Fruit fly (Drosophila melanogaster) whole organism, embryonic: ENCODE data around the gene fd96Cb.

ENCODE experiments used
- Asciz ChIP-seq: fragments of 200-800 bp; sonication (Bioruptor generic); optimal IDR thresholded peaks from 2 replicates; lab custom pipeline; 2017; ENCODE audit warnings: missing biosample characterization, mild to moderate bottlenecking, missing genetic modification characterization, missing genetic modification reagents
- B-H1 ChIP-seq: fragments of 200-800 bp; sonication (Bioruptor generic); IDR thresholded peaks from 3 replicates; pipeline ENCODE4 v1.3.6; 2022; ENCODE audit warnings: missing biosample characterization, missing genetic modification characterization
- CG10321 ChIP-seq: fragments of 200-800 bp; sonication (Bioruptor generic); IDR thresholded peaks from 2 replicates; pipeline ENCODE4 v1.3.6; 2022; ENCODE audit warnings: missing biosample characterization, missing genetic modification characterization
- CG12236 ChIP-seq: fragments of 200-800 bp; sonication (Bioruptor generic); optimal IDR thresholded peaks from 2 replicates; lab custom pipeline; 2016; ENCODE audit warnings: missing biosample characterization, missing genetic modification characterization
- CG12659 ChIP-seq: fragments of 200-800 bp; sonication (Bioruptor generic); optimal IDR thresholded peaks from 3 replicates; lab custom pipeline; 2017; ENCODE audit warnings: mild to moderate bottlenecking, missing biosample characterization, missing genetic modification reagents, missing genetic modification characterization
- CG12769 ChIP-seq: fragments of 200-800 bp; sonication (Bioruptor generic); optimal IDR thresholded peaks from 2 replicates; lab custom pipeline; 2019; ENCODE audit warnings: missing biosample characterization, mild to moderate bottlenecking, missing genetic modification characterization, moderate library complexity
- CG13123 ChIP-seq: fragments of 200-800 bp; sonication (Bioruptor generic); optimal IDR thresholded peaks from 2 replicates; lab custom pipeline; 2016; ENCODE audit warnings: missing biosample characterization, missing genetic modification characterization
- CG13775 ChIP-seq: fragments of 200-800 bp; sonication (Bioruptor generic); optimal IDR thresholded peaks from 3 replicates; lab custom pipeline; 2017; ENCODE audit warnings: missing biosample characterization, mild to moderate bottlenecking, missing genetic modification characterization
- CG1529 ChIP-seq: fragments of 200-800 bp; sonication (Bioruptor generic); optimal IDR thresholded peaks from 3 replicates; lab custom pipeline; 2018; ENCODE audit warnings: missing biosample characterization, missing genetic modification characterization
- CG16815 ChIP-seq: fragments of 200-800 bp; sonication (Bioruptor generic); optimal IDR thresholded peaks from 3 replicates; lab custom pipeline; 2017; ENCODE audit warnings: missing biosample characterization, mild to moderate bottlenecking, missing genetic modification characterization
- CG17328 ChIP-seq: fragments of 200-800 bp; sonication (Bioruptor generic); IDR thresholded peaks from 2 replicates; pipeline ENCODE4 v1.3.6; 2022; ENCODE audit warnings: missing biosample characterization, missing genetic modification characterization
- CG17359 ChIP-seq: fragments of 200-800 bp; sonication (Bioruptor generic); optimal IDR thresholded peaks from 3 replicates; lab custom pipeline; 2018; ENCODE audit warnings: missing biosample characterization, mild to moderate bottlenecking, missing genetic modification characterization, moderate library complexity
- CG1832 ChIP-seq: fragments of 200-800 bp; sonication (Bioruptor generic); optimal IDR thresholded peaks from 2 replicates; lab custom pipeline; 2017; ENCODE audit warnings: missing biosample characterization, mild to moderate bottlenecking, missing genetic modification characterization, inconsistent platforms
- CG18599 ChIP-seq: fragments of 200-800 bp; sonication (Bioruptor generic); optimal IDR thresholded peaks from 3 replicates; lab custom pipeline; 2017; ENCODE audit warnings: missing biosample characterization, missing genetic modification characterization, mild to moderate bottlenecking, moderate library complexity, missing genetic modification reagents
- CG2199 ChIP-seq: fragments of 200-800 bp; sonication (Bioruptor generic); IDR thresholded peaks from 3 replicates; pipeline ENCODE4 v1.3.6; 2022; ENCODE audit warnings: missing biosample characterization, missing genetic modification characterization
- CG31388 ChIP-seq: fragments of 200-800 bp; sonication (Bioruptor generic); optimal IDR thresholded peaks from 2 replicates; lab custom pipeline; 2016; ENCODE audit warnings: missing biosample characterization, missing genetic modification characterization
- CG43689 ChIP-seq: fragments of 200-800 bp; sonication (Bioruptor generic); IDR thresholded peaks from 2 replicates; pipeline ENCODE4 v1.3.6; 2022; ENCODE audit warnings: missing biosample characterization, missing genetic modification characterization
- CG4404 ChIP-seq: fragments of 200-800 bp; sonication (Bioruptor generic); IDR thresholded peaks from 2 replicates; pipeline ENCODE4 v1.3.6; 2022; ENCODE audit warnings: missing biosample characterization, missing genetic modification characterization
- CG7928 ChIP-seq: fragments of 200-800 bp; sonication (Bioruptor generic); optimal IDR thresholded peaks from 2 replicates; lab custom pipeline; 2017; ENCODE audit warnings: missing biosample characterization, mild to moderate bottlenecking, missing genetic modification characterization
- CG8089 ChIP-seq: fragments of 200-800 bp; sonication (Bioruptor generic); optimal IDR thresholded peaks from 3 replicates; lab custom pipeline; 2016; ENCODE audit warnings: missing biosample characterization, missing genetic modification characterization
- CG9215 ChIP-seq: fragments of 200-800 bp; sonication (Bioruptor generic); IDR thresholded peaks from 2 replicates; pipeline ENCODE4 v1.3.6; 2022; ENCODE audit warnings: missing biosample characterization, missing genetic modification characterization
- CG9727 ChIP-seq: fragments of 200-800 bp; sonication (Bioruptor generic); optimal IDR thresholded peaks from 3 replicates; lab custom pipeline; 2017; ENCODE audit warnings: missing biosample characterization, mild to moderate bottlenecking, missing genetic modification characterization
- Dfd ChIP-seq, 2 experiments: fragments of >200 bp; optimal IDR thresholded peaks; 2 replicates each; lab custom pipeline; 2017; ENCODE audit warnings: missing biosample characterization in 2 of 2, missing genetic modification characterization in 2 of 2
- ERR ChIP-seq: fragments of 200-800 bp; sonication (Bioruptor generic); optimal IDR thresholded peaks from 2 replicates; lab custom pipeline; 2016; ENCODE audit warnings: missing biosample characterization, missing genetic modification characterization
- Fer3 ChIP-seq: fragments of 200-800 bp; sonication (Bioruptor generic); optimal IDR thresholded peaks from 2 replicates; lab custom pipeline; 2018; ENCODE audit warnings: missing biosample characterization, mild to moderate bottlenecking, missing genetic modification characterization, moderate library complexity
- Gug ChIP-seq: fragments of 200-800 bp; sonication (Bioruptor generic); IDR thresholded peaks from 4 replicates; pipeline ENCODE4 v1.3.6; 2022; ENCODE audit warnings: missing biosample characterization, missing genetic modification characterization
- Lhr ChIP-seq: fragments of 200-800 bp; sonication (Bioruptor generic); optimal IDR thresholded peaks from 3 replicates; lab custom pipeline; 2017; ENCODE audit warnings: mild to moderate bottlenecking, missing biosample characterization, missing genetic modification reagents, missing genetic modification characterization
- NC2β ChIP-seq: fragments of 200-800 bp; sonication (Bioruptor generic); optimal IDR thresholded peaks from 2 replicates; lab custom pipeline; 2016; ENCODE audit warnings: missing biosample characterization, missing genetic modification characterization
- NfI ChIP-seq: fragments of 200-800 bp; sonication (Bioruptor generic); optimal IDR thresholded peaks from 3 replicates; lab custom pipeline; 2018; ENCODE audit warnings: missing biosample characterization, mild to moderate bottlenecking, missing genetic modification characterization, moderate library complexity
- PHDP ChIP-seq: fragments of 200-800 bp; sonication (Bioruptor generic); optimal IDR thresholded peaks from 3 replicates; lab custom pipeline; 2018; ENCODE audit warnings: missing biosample characterization, mild to moderate bottlenecking, missing genetic modification characterization, moderate library complexity
- Rfx ChIP-seq: fragments of 200-800 bp; sonication (Bioruptor generic); IDR thresholded peaks from 2 replicates; pipeline ENCODE4 v1.3.6; 2022; ENCODE audit warnings: missing biosample characterization, missing genetic modification characterization
- Scr ChIP-seq: fragments of 200-800 bp; sonication (Bioruptor generic); IDR thresholded peaks from 2 replicates; pipeline ENCODE4 v1.3.6; 2022; ENCODE audit warnings: missing biosample characterization, missing genetic modification characterization; ENCODE audit not compliant: partially characterized antibody
- Six4 ChIP-seq: fragments of 200-800 bp; sonication (Bioruptor generic); optimal IDR thresholded peaks from 2 replicates; lab custom pipeline; 2016; ENCODE audit warnings: missing biosample characterization, missing genetic modification characterization
- Trl ChIP-seq, 3 experiments: fragments of >200 bp in 2 of 3; fragments of 200-800 bp in 1 of 3; sonication (Bioruptor generic) in 1 of 3; optimal IDR thresholded peaks; 2 replicates in 1 of 3; 3 replicates in 2 of 3; lab custom pipeline; 2016 to 2017; ENCODE audit warnings: missing biosample characterization in 1 of 3, missing genetic modification characterization in 1 of 3
- ab ChIP-seq: fragments of 200-800 bp; sonication (Bioruptor generic); optimal IDR thresholded peaks from 2 replicates; lab custom pipeline; 2016; ENCODE audit warnings: missing biosample characterization, missing genetic modification characterization
- al ChIP-seq: fragments of 200-800 bp; sonication (Bioruptor generic); IDR thresholded peaks from 2 replicates; pipeline ENCODE4 v1.3.6; 2022; ENCODE audit warnings: missing biosample characterization, missing genetic modification characterization
- ara ChIP-seq: fragments of 200-800 bp; sonication (Bioruptor generic); IDR thresholded peaks from 2 replicates; pipeline ENCODE4 v1.3.6; 2022; ENCODE audit warnings: missing biosample characterization, missing genetic modification characterization
- ase ChIP-seq: fragments of 200-800 bp; sonication (Bioruptor generic); IDR thresholded peaks from 3 replicates; pipeline ENCODE4 v1.3.6; 2022; ENCODE audit warnings: missing biosample characterization, missing genetic modification characterization
- chn ChIP-seq: fragments of 200-800 bp; sonication (Bioruptor generic); optimal IDR thresholded peaks from 2 replicates; lab custom pipeline; 2016; ENCODE audit warnings: missing biosample characterization, missing genetic modification characterization
- corto ChIP-seq: fragments of 200-800 bp; sonication (Bioruptor generic); optimal IDR thresholded peaks from 2 replicates; lab custom pipeline; 2016; ENCODE audit warnings: missing biosample characterization, mild to moderate bottlenecking, missing genetic modification characterization, moderate library complexity
- h ChIP-seq: fragments of >200 bp; optimal IDR thresholded peaks from 2 replicates; lab custom pipeline; 2017
- kay ChIP-seq: fragments of 200-800 bp; sonication (Bioruptor generic); optimal IDR thresholded peaks from 2 replicates; lab custom pipeline; 2016; ENCODE audit warnings: missing biosample characterization, missing genetic modification characterization
- lola ChIP-seq, 3 experiments: fragments of >200 bp in 2 of 3; fragments of 200-800 bp in 1 of 3; sonication (Bioruptor generic) in 1 of 3; optimal IDR thresholded peaks; 2 replicates each; lab custom pipeline; 2017 to 2019; ENCODE audit warnings: missing biosample characterization in 3 of 3, missing genetic modification characterization in 3 of 3, mild to moderate bottlenecking in 1 of 3, moderate library complexity in 1 of 3
- mam ChIP-seq: fragments of 200-800 bp; sonication (Bioruptor generic); optimal IDR thresholded peaks from 3 replicates; lab custom pipeline; 2016; ENCODE audit warnings: missing biosample characterization, missing genetic modification characterization
- peb ChIP-seq: fragments of 200-800 bp; sonication (Bioruptor generic); IDR thresholded peaks from 2 replicates; pipeline ENCODE4 v1.3.6; 2022; ENCODE audit warnings: missing biosample characterization, missing genetic modification characterization
- slp2 ChIP-seq: fragments of 200-800 bp; sonication (Bioruptor generic); optimal IDR thresholded peaks from 2 replicates; lab custom pipeline; 2016; ENCODE audit warnings: missing biosample characterization, missing genetic modification characterization
- toy ChIP-seq: fragments of 200-800 bp; sonication (Bioruptor generic); IDR thresholded peaks from 2 replicates; pipeline ENCODE4 v1.3.6; 2022; ENCODE audit warnings: missing biosample characterization, missing genetic modification characterization
- twi ChIP-seq: fragments of 200-800 bp; optimal IDR thresholded peaks from 2 replicates; lab custom pipeline; 2019; ENCODE audit warnings: missing biosample characterization, mild to moderate bottlenecking, missing genetic modification characterization, moderate library complexity
- unpg ChIP-seq: fragments of 200-800 bp; sonication (Bioruptor generic); optimal IDR thresholded peaks from 3 replicates; lab custom pipeline; 2018; ENCODE audit warnings: missing biosample characterization, mild to moderate bottlenecking, missing genetic modification characterization, moderate library complexity
- zen2 ChIP-seq: fragments of 200-800 bp; sonication (Bioruptor generic); IDR thresholded peaks from 3 replicates; pipeline ENCODE4 v1.3.6; 2022; ENCODE audit warnings: missing biosample characterization, missing genetic modification characterization; ENCODE audit not compliant: partially characterized antibody

fd96Cb gene

DNA sequence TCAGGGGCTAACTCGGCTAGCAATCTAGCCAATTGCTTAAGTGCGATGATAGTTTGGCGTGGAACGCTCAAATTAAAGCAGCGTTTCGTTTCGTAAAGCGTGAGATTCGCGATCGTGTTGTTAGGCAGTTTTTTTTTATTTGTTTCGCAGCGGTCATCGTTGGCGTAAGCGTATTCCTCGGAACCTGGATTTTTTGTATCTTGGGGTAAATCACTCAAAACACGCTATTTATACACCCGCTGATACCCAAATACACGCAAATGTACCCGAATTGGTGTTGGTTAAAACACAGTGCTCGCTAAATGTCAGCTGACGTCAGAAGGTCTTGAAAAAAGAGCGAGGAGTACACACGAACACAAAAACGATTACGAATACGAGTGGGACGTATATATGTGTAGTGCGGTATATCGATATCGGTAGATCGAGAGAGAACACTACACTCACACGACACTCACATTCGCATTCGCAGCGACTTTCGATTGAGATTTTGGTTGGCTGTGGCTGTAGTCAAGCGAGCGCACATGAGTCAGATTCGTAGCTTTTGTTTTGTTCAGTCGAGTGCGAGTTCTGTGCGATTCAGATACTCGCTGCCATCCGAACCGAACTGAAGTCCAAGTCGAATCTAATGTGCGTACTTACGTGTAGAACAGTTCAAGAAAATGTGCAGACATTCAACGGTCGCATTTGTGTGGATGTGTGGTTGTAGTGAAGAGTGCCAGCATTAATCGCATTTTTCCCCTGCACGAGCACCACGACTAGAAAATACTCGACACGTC, 44.9 kb upstream of the fd96Cb start (continued):
- no peak for TF ChIP-seq Rfx
- TF ChIP-seq Trl (optimal IDR thresholded peaks at IDR 0.05; lab: Kevin White, UChicago), result peak; percentile 49 to 84
- peak; percentile 9 for TF ChIP-seq Trl (GFP tag; optimal IDR thresholded peaks at IDR 0.05; lab: Kevin White, UChicago)
- TF ChIP-seq CG17359 (tag; lab: Kevin White, UChicago), result peak; percentile 13
- no peak for TF ChIP-seq ase (GFP tag; lab: Robert Waterston, UW)
- TF ChIP-seq slp2 (GFP tag; lab: Kevin White, UChicago), result no peak
- peak; percentile 17 for TF ChIP-seq Asciz (GFP tag; lab: Kevin White, UChicago)
- no peak for TF ChIP-seq twi (tag; lab: Kevin White, UChicago)
- TF ChIP-seq CG9727 (GFP tag; lab: Kevin White, UChicago), result no peak
- TF ChIP-seq Six4 (GFP tag; lab: Kevin White, UChicago), result no peak
- TF ChIP-seq CG2199 (GFP tag; lab: Robert Waterston, UW), result no peak
- no peak for TF ChIP-seq ara (GFP tag; lab: Robert Waterston, UW)
- no peak for TF ChIP-seq CG13123 (GFP tag; lab: Kevin White, UChicago)
- no peak for TF ChIP-seq CG7928 (GFP tag; lab: Kevin White, UChicago)
- no peak for TF ChIP-seq CG16815 (GFP tag; lab: Kevin White, UChicago)
- no peak for TF ChIP-seq CG8089 (GFP tag; lab: Kevin White, UChicago)
- TF ChIP-seq Scr (GFP tag; lab: Robert Waterston, UW), result no peak
- TF ChIP-seq kay (GFP tag; lab: Kevin White, UChicago), result peak; percentile 93
- no peak for TF ChIP-seq B-H1 (GFP tag; lab: Robert Waterston, UW)
- no peak for TF ChIP-seq ERR (GFP tag; lab: Kevin White, UChicago)
- TF ChIP-seq Dfd (GFP tag; optimal IDR thresholded peaks at IDR 0.05; lab: Kevin White, UChicago), result no peak
- TF ChIP-seq Gug, result no peak; the same call in 3 of the 4 replicates
- peak; percentile 42 for TF ChIP-seq PHDP (tag; lab: Kevin White, UChicago)
- peak; percentile 34 for TF ChIP-seq CG12659 (GFP tag; lab: Kevin White, UChicago)
- peak; percentile 7 for TF ChIP-seq NfI (GFP tag; lab: Kevin White, UChicago)
- TF ChIP-seq CG43689 (GFP tag; lab: Robert Waterston, UW), result no peak
- TF ChIP-seq unpg (GFP tag; lab: Kevin White, UChicago), result no peak
- no peak for TF ChIP-seq CG4404 (GFP tag; lab: Robert Waterston, UW)
- no peak for TF ChIP-seq mam
- TF ChIP-seq CG1529 (GFP tag; lab: Kevin White, UChicago), result no peak
- peak; percentile 58 for TF ChIP-seq corto (GFP tag; lab: Kevin White, UChicago)
- TF ChIP-seq Fer3 (tag; lab: Kevin White, UChicago), result no peak
- no peak for TF ChIP-seq al (GFP tag; lab: Robert Waterston, UW)
- TF ChIP-seq zen2 (GFP tag; lab: Robert Waterston, UW), result no peak
- TF ChIP-seq CG18599 (GFP tag; lab: Kevin White, UChicago), result no peak
- no peak for TF ChIP-seq CG9215 (GFP tag; lab: Robert Waterston, UW)
- no peak for TF ChIP-seq h (lab: Kevin White, UChicago)
- TF ChIP-seq chn (GFP tag; lab: Kevin White, UChicago), result no peak
- TF ChIP-seq CG1832 (GFP tag; lab: Kevin White, UChicago), result no peak
- TF ChIP-seq toy, result no peak
- peak; percentile 73 for TF ChIP-seq CG12769 (tag; lab: Kevin White, UChicago)
- TF ChIP-seq Lhr (GFP tag; lab: Kevin White, UChicago), result no peak
- no peak for TF ChIP-seq CG17328 (GFP tag; lab: Robert Waterston, UW)
- no peak for TF ChIP-seq ab (GFP tag; lab: Kevin White, UChicago)
- no peak for TF ChIP-seq peb (GFP tag; lab: Robert Waterston, UW)
- TF ChIP-seq NC2β, result no peak
- TF ChIP-seq CG10321 (GFP tag; lab: Robert Waterston, UW), result no peak
- no peak for TF ChIP-seq CG31388 (GFP tag; lab: Kevin White, UChicago)
- no peak for TF ChIP-seq CG12236
- TF ChIP-seq lola (GFP tag; optimal IDR thresholded peaks at IDR 0.05; lab: Kevin White, UChicago), result no peak
- TF ChIP-seq CG13775 (GFP tag; lab: Kevin White, UChicago), result no peak
